Worm (Caenorhabditis elegans) whole organism, late embryonic: ENCODE results near the gene clec-213.

Source experiments
- C08G9.2 ChIP-seq: sonication (generic microtip); optimal IDR thresholded peaks from 2 replicates; lab custom pipeline; 2016; ENCODE audit warnings: mild to moderate bottlenecking, missing genetic modification characterization, moderate library complexity, missing compliant biosample characterization
- C38D4.7 ChIP-seq: fragments of 200-800 bp; sonication (Bioruptor generic); optimal IDR thresholded peaks from 2 replicates; lab custom pipeline; 2018; ENCODE audit warnings: mild to moderate bottlenecking, missing genetic modification characterization, moderate library complexity, missing compliant biosample characterization
- K02D7.2 ChIP-seq: sonication (generic microtip); optimal IDR thresholded peaks from 2 replicates; lab custom pipeline; 2017; ENCODE audit warnings: mild to moderate bottlenecking, missing genetic modification characterization, missing compliant biosample characterization
- Y22D7AL.16 ChIP-seq: sonication (generic microtip); optimal IDR thresholded peaks from 2 replicates; lab custom pipeline; 2016; ENCODE audit warnings: missing genetic modification characterization, missing compliant biosample characterization
- ahr-1 ChIP-seq: sonication (generic microtip); optimal IDR thresholded peaks from 2 replicates; lab custom pipeline; 2016; ENCODE audit warnings: missing genetic modification characterization, missing compliant biosample characterization
- ama-1 ChIP-seq: fragments of 150-350 bp; optimal IDR thresholded peaks from 2 replicates; lab custom pipeline; 2014
- ceh-14 ChIP-seq: sonication (generic microtip); optimal IDR thresholded peaks from 2 replicates; lab custom pipeline; 2016; ENCODE audit warnings: missing genotype, missing genetic modification characterization, missing compliant biosample characterization
- ceh-19 ChIP-seq: fragments of 200-800 bp; sonication (Bioruptor generic); optimal IDR thresholded peaks from 2 replicates; lab custom pipeline; 2018; ENCODE audit warnings: mild to moderate bottlenecking, missing genetic modification characterization, missing compliant biosample characterization
- ceh-2 ChIP-seq: sonication (generic microtip); optimal IDR thresholded peaks from 2 replicates; lab custom pipeline; 2016; ENCODE audit warnings: missing genotype, missing genetic modification characterization, missing compliant biosample characterization
- ceh-22 ChIP-seq: sonication (generic microtip); optimal IDR thresholded peaks from 2 replicates; lab custom pipeline; 2017; ENCODE audit warnings: missing biosample characterization, missing genetic modification characterization
- ceh-31 ChIP-seq: sonication (generic microtip); optimal IDR thresholded peaks from 2 replicates; lab custom pipeline; 2016; ENCODE audit warnings: missing genetic modification characterization, missing compliant biosample characterization
- ceh-48 ChIP-seq: sonication (generic microtip); optimal IDR thresholded peaks from 2 replicates; lab custom pipeline; 2016; ENCODE audit warnings: missing genetic modification characterization, inconsistent platforms, missing compliant biosample characterization
- ceh-6 ChIP-seq: fragments of 200-800 bp; sonication (Bioruptor generic); optimal IDR thresholded peaks from 2 replicates; lab custom pipeline; 2018; ENCODE audit warnings: mild to moderate bottlenecking, missing genetic modification characterization, missing compliant biosample characterization
- dmd-4 ChIP-seq: sonication (generic microtip); optimal IDR thresholded peaks from 2 replicates; lab custom pipeline; 2016; ENCODE audit warnings: borderline replicate concordance, missing genetic modification characterization, missing compliant biosample characterization
- elt-4 ChIP-seq: sonication (generic microtip); optimal IDR thresholded peaks from 2 replicates; lab custom pipeline; 2016; ENCODE audit warnings: missing genetic modification characterization, missing compliant biosample characterization
- eyg-1 ChIP-seq: sonication (generic microtip); optimal IDR thresholded peaks from 2 replicates; lab custom pipeline; 2016; ENCODE audit warnings: missing genotype, missing genetic modification characterization, missing compliant biosample characterization
- fkh-10 ChIP-seq: fragments of 150-350 bp; optimal IDR thresholded peaks from 2 replicates; lab custom pipeline; 2014; ENCODE audit warnings: missing biosample characterization, missing genetic modification reagents, missing genetic modification characterization
- gmeb-2 ChIP-seq: sonication (generic microtip); optimal IDR thresholded peaks from 2 replicates; lab custom pipeline; 2016; ENCODE audit warnings: missing genetic modification characterization, inconsistent platforms, missing compliant biosample characterization
- hlh-13 ChIP-seq: fragments of 200-800 bp; sonication (Bioruptor generic); optimal IDR thresholded peaks from 2 replicates; lab custom pipeline; 2018; ENCODE audit warnings: mild to moderate bottlenecking, missing genetic modification characterization, missing compliant biosample characterization
- hlh-6 ChIP-seq: sonication (generic microtip); optimal IDR thresholded peaks from 2 replicates; lab custom pipeline; 2016; ENCODE audit warnings: missing genotype, missing genetic modification characterization, missing compliant biosample characterization
- hlh-8 ChIP-seq: sonication (generic microtip); optimal IDR thresholded peaks from 2 replicates; lab custom pipeline; 2016; ENCODE audit warnings: missing genotype, missing genetic modification characterization, missing compliant biosample characterization
- madf-2 ChIP-seq: sonication (generic microtip); optimal IDR thresholded peaks from 2 replicates; lab custom pipeline; 2017; ENCODE audit warnings: missing genetic modification characterization, missing compliant biosample characterization
- nhr-232 ChIP-seq: sonication (generic microtip); optimal IDR thresholded peaks from 2 replicates; lab custom pipeline; 2016; ENCODE audit warnings: missing genetic modification characterization, missing compliant biosample characterization
- npax-4 ChIP-seq: sonication (generic microtip); optimal IDR thresholded peaks from 2 replicates; lab custom pipeline; 2016; ENCODE audit warnings: missing genetic modification characterization, missing compliant biosample characterization
- pag-3 ChIP-seq: sonication (generic microtip); optimal IDR thresholded peaks from 2 replicates; lab custom pipeline; 2016; ENCODE audit warnings: missing compliant biosample characterization, missing genetic modification characterization, borderline replicate concordance
- pat-9 ChIP-seq: fragments of 200-800 bp; sonication (Bioruptor generic); optimal IDR thresholded peaks from 2 replicates; lab custom pipeline; 2018; ENCODE audit warnings: mild to moderate bottlenecking, missing genetic modification characterization, moderate library complexity, missing compliant biosample characterization
- pha-2 ChIP-seq: sonication (generic microtip); optimal IDR thresholded peaks from 2 replicates; lab custom pipeline; 2017; ENCODE audit warnings: mild to moderate bottlenecking, missing genetic modification characterization, missing compliant biosample characterization
- pros-1 ChIP-seq: fragments of 150-350 bp; optimal IDR thresholded peaks from 2 replicates; lab custom pipeline; 2014; ENCODE audit warnings: missing biosample characterization, missing genetic modification reagents, missing genetic modification characterization
- ref-2 ChIP-seq: sonication (generic microtip); optimal IDR thresholded peaks from 2 replicates; lab custom pipeline; 2016; ENCODE audit warnings: missing genetic modification characterization, missing compliant biosample characterization
- rnt-1 ChIP-seq: sonication (generic microtip); optimal IDR thresholded peaks from 2 replicates; lab custom pipeline; 2016; ENCODE audit warnings: missing genetic modification characterization, missing compliant biosample characterization
- syd-9 ChIP-seq: sonication (generic microtip); optimal IDR thresholded peaks from 2 replicates; lab custom pipeline; 2016; ENCODE audit warnings: mild to moderate bottlenecking, missing genetic modification characterization, moderate library complexity, missing compliant biosample characterization
- tbx-7 ChIP-seq: sonication (generic microtip); optimal IDR thresholded peaks from 2 replicates; lab custom pipeline; 2016; ENCODE audit warnings: missing genotype, missing genetic modification characterization, missing compliant biosample characterization
- ttx-3 ChIP-seq: sonication (generic microtip); optimal IDR thresholded peaks from 2 replicates; lab custom pipeline; 2016; ENCODE audit warnings: missing genetic modification reagents, missing genetic modification characterization, missing compliant biosample characterization
- unc-42 ChIP-seq: sonication (generic microtip); optimal IDR thresholded peaks from 2 replicates; lab custom pipeline; 2016; ENCODE audit warnings: missing genotype, missing genetic modification characterization, missing compliant biosample characterization
- zip-5 ChIP-seq: sonication (generic microtip); optimal IDR thresholded peaks from 2 replicates; lab custom pipeline; 2016; ENCODE audit warnings: missing genetic modification characterization, missing compliant biosample characterization
- ztf-16 ChIP-seq: sonication (generic microtip); optimal IDR thresholded peaks from 2 replicates; lab custom pipeline; 2017; ENCODE audit warnings: missing genetic modification characterization, missing compliant biosample characterization

clec-213 gene

DNA sequence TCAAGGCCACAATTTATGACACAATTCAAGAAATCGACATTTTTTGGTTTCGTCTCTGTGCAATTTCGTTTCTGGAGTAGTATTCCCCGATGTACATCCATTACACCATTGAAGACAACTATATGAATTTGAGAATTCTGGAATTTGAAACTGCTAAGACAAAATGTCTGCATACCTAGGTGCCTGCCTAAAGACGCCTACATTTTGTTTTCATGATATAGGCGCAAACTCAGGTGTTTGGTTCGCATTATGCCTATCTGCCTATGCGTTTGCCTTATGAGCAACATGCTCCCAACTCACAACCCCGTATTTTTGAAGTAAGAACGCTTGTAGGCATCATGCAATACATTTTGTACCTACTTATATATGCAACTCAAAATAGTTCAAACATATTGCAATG is 34.0 kb upstream of the clec-213 start, which contains the start of gene F19F10.14:
Gene F19F10.14 (minus strand): TSS at position 101 of the 400 bp plus-strand sequence.
- TF ChIP-seq syd-9 (tag; lab: Kevin White, UChicago) (no peak), K02D7.2 (tag; lab: Kevin White, UChicago) (no peak), eyg-1 (tag; lab: Kevin White, UChicago) (no peak), madf-2 (tag; lab: Kevin White, UChicago) (no peak), hlh-13 (no peak), npax-4 (tag; lab: Kevin White, UChicago) (no peak), elt-4 (tag; lab: Kevin White, UChicago) (no peak), ceh-48 (tag; lab: Kevin White, UChicago) (no peak), ceh-14 (tag; lab: Kevin White, UChicago) (no peak)

- peak; percentile 66 for TF ChIP-seq unc-42
- TF ChIP-seq elt-4 (tag; lab: Kevin White, UChicago) = no peak
Measured at ce11 chrV:7575563-7575962, 29.4 kb upstream of the clec-213 start, which contains the start of the genes snu-66 and ints-9. TSS of gene snu-66 (minus strand) at chrV:7575670. TSS of gene ints-9 (plus strand) at chrV:7575802.

- TF ChIP-seq pros-1 (tag; lab: Kevin White, UChicago) (no peak), dmd-4 (tag; lab: Kevin White, UChicago) (no peak), ceh-48 (tag; lab: Kevin White, UChicago) (peak; percentile 85), elt-4 (tag; lab: Kevin White, UChicago) (no peak)
Measured at ce11 chrV:7580378-7580777, 24.6 kb upstream of the clec-213 start, which contains the start of gene ets-6. TSS of gene ets-6 (minus strand) at chrV:7580546.

ce11 chrV:7587637-7588036 is 17.3 kb upstream of the clec-213 start, which contains the start of the genes F19F10.11 and C50E3.5:
TSS of gene F19F10.11 (minus strand) at chrV:7587704.
TSS of gene C50E3.5 (plus strand) at chrV:7587996.
- TF ChIP-seq gmeb-2 (tag; lab: Kevin White, UChicago) = no peak
- TF ChIP-seq ceh-14 (tag; lab: Kevin White, UChicago) = peak; percentile 6

DNA sequence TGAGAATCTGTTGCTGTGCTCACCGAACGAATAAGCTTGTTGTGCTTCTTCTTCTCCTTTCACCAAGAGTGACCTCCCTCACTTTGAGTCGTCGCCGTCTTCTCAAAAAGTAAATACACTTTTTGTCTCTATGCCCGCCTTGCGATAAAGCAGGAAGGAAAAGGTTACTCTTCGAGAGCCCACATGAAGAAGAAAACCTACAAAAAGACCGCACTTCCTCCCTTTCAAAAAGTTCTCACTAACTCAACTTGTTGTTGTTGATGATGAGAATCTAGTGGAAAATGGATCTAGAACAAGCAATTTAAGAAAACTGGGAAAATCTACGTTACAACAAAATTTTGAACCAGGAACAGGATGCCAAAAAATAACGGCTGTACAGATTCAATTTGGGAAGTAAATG is 14.5 kb upstream of the clec-213 start, which contains the start of gene C50E3.6:
Gene C50E3.6 (minus strand): TSS at position 101 of the 400 bp plus-strand sequence.
- TF ChIP-seq ceh-14 (tag; lab: Kevin White, UChicago) (no peak), C08G9.2 (tag; lab: Kevin White, UChicago) (no peak), pag-3 (tag; lab: Kevin White, UChicago) (no peak), pat-9 (tag; lab: Kevin White, UChicago) (no peak), ama-1 (lab: Kevin White, UChicago) (no peak), Y22D7AL.16 (tag; lab: Kevin White, UChicago) (no peak), ceh-48 (tag; lab: Kevin White, UChicago) (no peak), ztf-16 (tag; lab: Kevin White, UChicago) (no peak), ref-2 (tag; lab: Kevin White, UChicago) (no peak), ceh-31 (tag; lab: Kevin White, UChicago) (no peak), zip-5 (no peak), ceh-22 (tag; lab: Kevin White, UChicago) (no peak), hlh-8 (tag; lab: Kevin White, UChicago) (no peak), pha-2 (tag; lab: Kevin White, UChicago) (no peak), gmeb-2 (tag; lab: Kevin White, UChicago) (no peak), C38D4.7 (GFP tag; lab: Kevin White, UChicago) (no peak), nhr-232 (tag; lab: Kevin White, UChicago) (no peak), tbx-7 (tag; lab: Kevin White, UChicago) (no peak), pros-1 (tag; lab: Kevin White, UChicago) (no peak)

DNA sequence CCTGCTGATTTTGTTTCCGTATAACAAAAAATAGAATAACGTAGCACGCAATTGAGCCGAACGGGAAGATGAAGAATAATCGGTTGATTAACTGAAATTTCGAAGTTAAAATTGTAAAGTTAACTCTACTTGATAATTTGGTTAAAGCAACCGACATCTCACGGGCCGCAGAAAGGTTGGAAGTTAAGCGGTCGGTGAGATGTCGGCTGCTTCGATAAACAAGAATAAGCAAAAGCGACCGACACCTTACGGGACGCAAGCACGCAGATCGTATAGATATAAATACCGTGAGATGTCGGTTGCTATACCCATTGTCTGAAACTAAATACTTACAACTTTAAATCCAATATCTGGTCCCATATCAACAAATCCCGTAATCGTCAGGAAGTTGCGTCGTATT is 9.8 kb upstream of the clec-213 start:
- TF ChIP-seq ceh-6 (GFP tag; lab: Kevin White, UChicago) (no peak), pha-2 (tag; lab: Kevin White, UChicago) (no peak), ahr-1 (tag; lab: Kevin White, UChicago) (no peak), hlh-6 (no peak), rnt-1 (tag; lab: Kevin White, UChicago) (no peak), ceh-19 (GFP tag; lab: Kevin White, UChicago) (no peak), unc-42 (no peak), syd-9 (tag; lab: Kevin White, UChicago) (no peak), ztf-16 (tag; lab: Kevin White, UChicago) (no peak), ttx-3 (tag; lab: Kevin White, UChicago) (no peak), fkh-10 (GFP tag; lab: Kevin White, UChicago) (no peak), tbx-7 (tag; lab: Kevin White, UChicago) (no peak), nhr-232 (tag; lab: Kevin White, UChicago) (no peak), ceh-2 (tag; lab: Kevin White, UChicago) (no peak), pat-9 (tag; lab: Kevin White, UChicago) (no peak), C38D4.7 (GFP tag; lab: Kevin White, UChicago) (no peak)
